Worm (Caenorhabditis elegans): ENCODE data around the gene sru-2.

sru-2 gene

DNA sequence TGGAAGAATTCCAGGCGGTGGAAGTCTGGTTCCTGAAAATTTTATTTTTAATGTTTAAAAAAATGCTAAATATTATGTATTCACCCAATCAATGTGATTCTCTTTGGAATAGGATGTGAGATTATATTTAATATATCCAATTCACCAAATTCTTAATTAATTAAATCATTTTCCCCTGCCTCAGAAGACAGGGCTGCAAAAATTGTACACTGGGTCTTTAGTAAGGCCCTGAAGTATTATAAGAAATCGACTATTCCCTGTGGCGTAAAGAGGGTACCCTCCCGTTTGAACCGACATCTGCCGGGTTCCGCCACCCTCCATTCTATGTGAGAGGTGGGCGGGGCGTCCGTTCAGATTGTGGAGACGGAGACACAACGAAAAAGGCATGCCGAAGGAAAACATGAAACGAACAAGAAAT is 25.2 kb downstream of the sru-2 start (continued):
- TF ChIP-seq ceh-40 (GFP tag; IDR thresholded peaks at IDR 0.05) = no peak
- peak; percentile 69 for TF ChIP-seq dox-1 (GFP tag; IDR thresholded peaks at IDR 0.05)

DNA sequence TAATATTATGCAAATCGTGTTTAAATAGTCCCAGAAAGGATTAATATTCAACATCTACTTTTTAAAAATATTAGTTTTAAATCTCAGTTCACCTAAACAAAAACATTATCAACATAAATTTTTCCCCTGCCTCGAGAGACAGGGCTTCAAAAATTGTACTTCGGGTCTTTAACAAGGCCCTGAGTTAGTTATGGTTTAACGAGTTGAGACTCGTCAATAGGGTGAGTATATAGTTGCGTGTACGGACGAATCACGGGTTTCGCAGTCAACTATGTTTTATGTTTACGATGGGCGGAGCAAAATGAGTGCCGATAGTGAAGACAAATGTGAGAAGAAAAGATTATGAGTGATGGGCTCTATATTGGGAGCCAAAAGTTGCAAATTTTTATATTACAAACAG is 25.6 kb downstream of the sru-2 start:
- TF ChIP-seq madf-8 (GFP tag; conservative IDR thresholded peaks at IDR 0.05) (0 out of 2 replicates have a peak, but pooled peaks have one; percentile 3), atf-7 (tag; optimal IDR thresholded peaks at IDR 0.05) (no peak), snpc-1.1 (tag; optimal IDR thresholded peaks at IDR 0.05; ENCODE audit: insufficient read depth) (peak; percentile 96), T26A5.8 (tag; optimal IDR thresholded peaks at IDR 0.05) (no peak), lsl-1 (GFP tag; optimal IDR thresholded peaks at IDR 0.05) (peak; percentile 21), rpc-1 (optimal IDR thresholded peaks at IDR 0.05) (no peak), rpc-1 (tag; optimal IDR thresholded peaks at IDR 0.05) (no peak), F23B12.7 (tag; optimal IDR thresholded peaks at IDR 0.05; ENCODE audit: insufficient read depth) (peak; percentile 3), dox-1 (GFP tag; IDR thresholded peaks at IDR 0.05) (0 out of 2 replicates have a peak, but pooled peaks have one; percentile 10), snpc-3.4 (tag; optimal IDR thresholded peaks at IDR 0.05) (peak; percentile 93), snpc-4 (GFP tag; optimal IDR thresholded peaks at IDR 0.05) (peak; percentile 87), snpc-4 (tag; optimal IDR thresholded peaks at IDR 0.05) (peak in 3 of 4 experiments; percentile 93 to 97 (median 96)), snpc-1.3 (tag; optimal IDR thresholded peaks at IDR 0.05; ENCODE audit: insufficient read depth) (peak; percentile 19), tbp1 (GFP tag; optimal IDR thresholded peaks at IDR 0.05) (peak; percentile 47), pbrm-1 (GFP tag; IDR thresholded peaks at IDR 0.05) (peak; percentile 4; the same call in 1 of the 2 replicates), B0336.3 (GFP tag; IDR thresholded peaks at IDR 0.05) (peak; percentile 53; the same call in 1 of the 2 replicates), lag-1 (GFP tag; IDR thresholded peaks at IDR 0.05) (no peak), Y53G8AR.9 (GFP tag; conservative IDR thresholded peaks at IDR 0.05) (no peak)

DNA sequence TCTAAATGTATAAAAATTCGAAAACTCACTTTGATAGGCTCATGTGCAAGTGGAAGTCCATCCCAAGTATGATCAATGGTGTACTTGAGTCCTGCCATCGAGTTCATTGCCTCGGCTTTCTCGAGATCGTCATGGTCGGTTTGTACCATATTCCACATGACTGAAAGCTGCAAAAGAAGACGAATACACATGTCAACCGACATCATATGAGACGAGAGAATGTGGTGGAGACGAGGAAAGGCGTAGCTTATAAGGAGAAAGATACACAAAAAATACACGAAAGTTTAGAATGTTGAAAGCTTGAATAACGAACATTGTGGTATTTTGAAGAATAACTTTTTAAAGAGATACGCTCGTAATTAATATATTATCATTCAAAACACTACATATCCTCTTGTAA is 26.8 kb downstream of the sru-2 start, which contains the start of gene C33A12.3:
Gene C33A12.3, minus strand, starts transcription at position 167 of the 400 bp plus-strand sequence.
- no peak for TF ChIP-seq gei-17 (GFP tag; optimal IDR thresholded peaks at IDR 0.05)
- no peak for TF ChIP-seq ztf-28 (GFP tag; IDR thresholded peaks at IDR 0.05)
- TF ChIP-seq madf-8 (GFP tag; conservative IDR thresholded peaks at IDR 0.05) = no peak
- no peak for TF ChIP-seq ztf-22 (GFP tag; optimal IDR thresholded peaks at IDR 0.05)
- no peak for TF ChIP-seq ztf-18 (tag; optimal IDR thresholded peaks at IDR 0.05)
- TF ChIP-seq nhr-120 (GFP tag; IDR thresholded peaks at IDR 0.05) = no peak

DNA sequence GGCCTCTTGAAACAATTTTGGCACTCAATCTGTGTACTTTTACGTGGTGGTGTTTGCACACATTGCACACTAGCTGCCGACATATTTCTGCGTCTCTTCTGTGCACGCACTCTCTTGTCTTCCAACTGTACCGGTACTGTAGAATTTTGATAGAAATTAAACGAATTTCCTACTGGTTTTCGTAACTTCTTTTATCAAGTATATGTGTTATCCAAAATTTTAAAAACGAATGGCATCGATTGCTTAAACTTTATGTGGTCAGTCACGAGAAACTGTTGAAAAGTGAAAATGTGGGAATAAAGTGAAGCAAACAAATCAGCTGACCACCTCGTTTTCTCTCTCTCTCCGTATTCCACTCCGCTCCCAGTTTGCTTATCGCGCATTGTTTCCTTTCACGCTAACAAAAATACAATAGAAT is 27.3 kb downstream of the sru-2 start:
- TF ChIP-seq fkh-3 (tag; optimal IDR thresholded peaks at IDR 0.05) (no peak), K12H6.12 (tag; optimal IDR thresholded peaks at IDR 0.05) (no peak), hrde-1 (tag; optimal IDR thresholded peaks at IDR 0.05; ENCODE audit: borderline replicate concordance) (no peak), F33H1.4 (GFP tag; IDR thresholded peaks at IDR 0.05) (no peak), F10E7.11 (tag; optimal IDR thresholded peaks at IDR 0.05) (no peak), hlh-26 (GFP tag; conservative IDR thresholded peaks at IDR 0.05) (no peak), B0261.1 (tag; optimal IDR thresholded peaks at IDR 0.05) (no peak), T07F8.4 (tag; optimal IDR thresholded peaks at IDR 0.05) (no peak), sea-2 (GFP tag; IDR thresholded peaks at IDR 0.05) (no peak), ztf-22 (GFP tag; optimal IDR thresholded peaks at IDR 0.05) (no peak), bed-2 (GFP tag; IDR thresholded peaks at IDR 0.05) (no peak), unc-62 (GFP tag; optimal IDR thresholded peaks at IDR 0.05) (no peak), atf-7 (tag; optimal IDR thresholded peaks at IDR 0.05) (no peak), nfyb-1 (GFP tag; IDR thresholded peaks at IDR 0.05) (no peak), let-607 (tag; optimal IDR thresholded peaks at IDR 0.05) (no peak), Y53F4B.3 (GFP tag; IDR thresholded peaks at IDR 0.05) (no peak), ceh-100 (GFP tag; IDR thresholded peaks at IDR 0.05) (no peak), ama-1 (optimal IDR thresholded peaks at IDR 0.05) (no peak), ama-1 (GFP tag; optimal IDR thresholded peaks at IDR 0.05) (no peak), ztf-25 (GFP tag; IDR thresholded peaks at IDR 0.05) (no peak), ztf-3 (GFP tag; optimal IDR thresholded peaks at IDR 0.05) (no peak), dpff-1 (tag; optimal IDR thresholded peaks at IDR 0.05) (no peak), Y53G8AR.9 (GFP tag; conservative IDR thresholded peaks at IDR 0.05) (no peak), nfya-2 (GFP tag; IDR thresholded peaks at IDR 0.05) (no peak)

All from whole organism, young adult.